Fruit fly (Drosophila melanogaster): ENCODE results near the gene chinmo.
A peak's percentile ranks its signal among the peaks of the same experiment; 100 is the strongest.

chinmo gene

dm6 chr2L:1651053-1651452 is at the start of gene chinmo (continued):
- peak; percentile 26; the same call in 1 of the 2 replicates for TF ChIP-seq slbo (GFP tag; IDR thresholded peaks at IDR 0.05)
- TF ChIP-seq CG3281 (GFP tag; optimal IDR thresholded peaks at IDR 0.05), result no peak
- no peak for TF ChIP-seq ro (GFP tag; IDR thresholded peaks at IDR 0.05)
- no peak for TF ChIP-seq YL-1 (GFP tag; optimal IDR thresholded peaks at IDR 0.05)
- TF ChIP-seq gfzf (GFP tag; optimal IDR thresholded peaks at IDR 0.05), result no peak
- TF ChIP-seq CG4617 (GFP tag; optimal IDR thresholded peaks at IDR 0.05; ENCODE audit: borderline replicate concordance), result no peak
- no peak for TF ChIP-seq ERR (GFP tag; optimal IDR thresholded peaks at IDR 0.05)
- TF ChIP-seq chinmo (GFP tag; IDR thresholded peaks at IDR 0.05; ENCODE audit: partially characterized antibody), result peak; percentile 100
- no peak for TF ChIP-seq ATbp (GFP tag; optimal IDR thresholded peaks at IDR 0.05)
- TF ChIP-seq CG1529 (GFP tag; optimal IDR thresholded peaks at IDR 0.05), result no peak
- no peak for TF ChIP-seq Sry-β (GFP tag; optimal IDR thresholded peaks at IDR 0.05)
- no peak for TF ChIP-seq cas (GFP tag; IDR thresholded peaks at IDR 0.05)
- TF ChIP-seq sens-2 (GFP tag; IDR thresholded peaks at IDR 0.05), result no peak
- TF ChIP-seq gt (GFP tag; IDR thresholded peaks at IDR 0.05), result no peak
- no peak for TF ChIP-seq her (GFP tag; optimal IDR thresholded peaks at IDR 0.05)
- TF ChIP-seq ems (GFP tag; optimal IDR thresholded peaks at IDR 0.05), result no peak
- no peak for TF ChIP-seq grn (GFP tag; optimal IDR thresholded peaks at IDR 0.05)
- no peak for TF ChIP-seq H15 (GFP tag; IDR thresholded peaks at IDR 0.05)
- no peak for TF ChIP-seq C15 (GFP tag; IDR thresholded peaks at IDR 0.05)
- TF ChIP-seq insv (GFP tag; optimal IDR thresholded peaks at IDR 0.05), result peak in 1 of 2 experiments; percentile 82
- no peak for TF ChIP-seq tx (GFP tag; optimal IDR thresholded peaks at IDR 0.05)
- TF ChIP-seq CG13624 (GFP tag; optimal IDR thresholded peaks at IDR 0.05), result peak; percentile 22
- no peak for TF ChIP-seq CG8281 (tag; optimal IDR thresholded peaks at IDR 0.05)

DNA sequence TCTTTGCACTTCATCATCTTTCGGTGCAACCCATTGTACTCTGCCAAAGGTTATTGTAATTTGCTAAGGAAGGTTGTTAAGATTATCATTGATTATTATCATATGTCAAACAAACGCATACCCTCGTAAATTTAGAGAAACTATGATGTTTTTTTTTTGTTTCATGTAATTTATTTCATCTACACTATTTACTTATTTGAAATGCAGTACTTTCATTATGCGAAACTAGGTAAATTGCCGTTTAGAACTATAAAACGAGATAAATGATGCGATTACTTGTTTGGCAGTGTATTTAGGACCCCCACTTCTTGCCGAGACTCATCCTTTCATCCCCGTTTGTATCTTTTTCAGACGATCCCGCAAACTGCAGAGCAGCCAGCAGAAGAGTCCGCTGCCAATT is 47.2 kb upstream of the chinmo start:
- TF ChIP-seq CG12659 (GFP tag; optimal IDR thresholded peaks at IDR 0.05) (no peak), salm (tag; optimal IDR thresholded peaks at IDR 0.05) (no peak), D19B (GFP tag; optimal IDR thresholded peaks at IDR 0.05) (no peak), CG12942 (GFP tag; optimal IDR thresholded peaks at IDR 0.05) (no peak), CG1832 (GFP tag; optimal IDR thresholded peaks at IDR 0.05) (no peak), Hr3 (GFP tag; optimal IDR thresholded peaks at IDR 0.05) (no peak), mld (GFP tag; IDR thresholded peaks at IDR 0.05; ENCODE audit: partially characterized antibody) (no peak), E2f1 (GFP tag; IDR thresholded peaks at IDR 0.05) (no peak), Mrtf (GFP tag; IDR thresholded peaks at IDR 0.05) (no peak)

DNA sequence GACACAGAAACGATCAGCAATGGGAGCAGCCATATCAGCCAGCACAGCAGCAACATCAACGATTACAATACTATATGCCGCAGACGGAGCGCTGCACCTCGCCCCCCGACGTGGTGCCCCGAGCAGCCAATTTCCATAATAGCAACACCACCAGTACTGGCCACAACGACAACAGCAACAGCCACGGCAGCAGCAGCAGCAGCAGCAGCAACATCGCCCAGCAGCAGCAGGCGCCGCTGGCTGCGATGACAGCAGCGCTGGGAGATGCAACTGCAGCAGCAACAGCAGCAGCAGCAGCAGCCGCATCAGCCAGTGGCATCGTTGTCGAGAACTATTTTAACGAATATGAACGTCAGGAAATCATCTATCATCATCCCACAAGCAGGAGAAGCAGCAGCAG is 44.3 kb upstream of the chinmo start:
- no peak for TF ChIP-seq CG12744 (GFP tag; optimal IDR thresholded peaks at IDR 0.05)
- TF ChIP-seq CG8478 (optimal IDR thresholded peaks at IDR 0.05), result peak; percentile 10
- peak; percentile 79 for TF ChIP-seq Ets65A (GFP tag)
- peak in 1 of 2 experiments; percentile 79 for TF ChIP-seq Dfd (GFP tag; optimal IDR thresholded peaks at IDR 0.05)

dm6 chr2L:1611122-1611521 is 39.9 kb upstream of the chinmo start, which contains the start of the genes Rab3GAP1 and CG14352:
Gene Rab3GAP1, minus strand, starts transcription at chr2L:1611157.
Gene CG14352, plus strand, starts transcription at chr2L:1611410.
- peak; percentile 64 for TF ChIP-seq CG6654 (GFP tag; optimal IDR thresholded peaks at IDR 0.05)
- peak; percentile 81 for TF ChIP-seq CG1233 (GFP tag; optimal IDR thresholded peaks at IDR 0.05)
- 0 out of 2 replicates have a peak, but pooled peaks have one; percentile 40 for TF ChIP-seq CG10321 (GFP tag; IDR thresholded peaks at IDR 0.05)
- peak; percentile 37 for TF ChIP-seq luna (GFP tag; optimal IDR thresholded peaks at IDR 0.05)
- TF ChIP-seq Nf-YB (GFP tag; optimal IDR thresholded peaks at IDR 0.05), result peak; percentile 38
- no peak for TF ChIP-seq exex (tag; optimal IDR thresholded peaks at IDR 0.05)
- TF ChIP-seq chif (GFP tag; optimal IDR thresholded peaks at IDR 0.05), result peak; percentile 85 to 90
- TF ChIP-seq ERR (GFP tag; optimal IDR thresholded peaks at IDR 0.05), result peak; percentile 81
- TF ChIP-seq Bdp1 (GFP tag; optimal IDR thresholded peaks at IDR 0.05), result peak; percentile 79
- TF ChIP-seq CG16863 (GFP tag; optimal IDR thresholded peaks at IDR 0.05), result peak; percentile 81
- TF ChIP-seq CG30403 (GFP tag; optimal IDR thresholded peaks at IDR 0.05), result peak; percentile 94
- TF ChIP-seq sima (GFP tag; optimal IDR thresholded peaks at IDR 0.05), result peak; percentile 29
- no peak for TF ChIP-seq scrt (GFP tag; optimal IDR thresholded peaks at IDR 0.05)
- peak; percentile 88 for TF ChIP-seq B-H2 (GFP tag; optimal IDR thresholded peaks at IDR 0.05)
- peak; percentile 74 for TF ChIP-seq CG17385 (GFP tag; optimal IDR thresholded peaks at IDR 0.05)
